Worm (Caenorhabditis elegans) whole organism, mixed stage, embryonic: ENCODE data around the gene gbb-2.

Source experiments
- M03D4.4 ChIP-seq: sonication (generic microtip); optimal IDR thresholded peaks from 2 replicates; lab custom pipeline; 2017; ENCODE audit warnings: mild to moderate bottlenecking, missing genetic modification characterization, missing compliant biosample characterization
- bed-3 ChIP-seq: fragments of 200-800 bp; sonication (Bioruptor generic); optimal IDR thresholded peaks from 3 replicates; lab custom pipeline; 2018; ENCODE audit warnings: mild to moderate bottlenecking, missing genetic modification characterization, moderate library complexity, missing compliant biosample characterization
- blmp-1 ChIP-seq: fragments of 150-350 bp; optimal IDR thresholded peaks from 2 replicates; lab custom pipeline; 2014; ENCODE audit warnings: missing biosample characterization, missing genetic modification characterization
- ceh-43 ChIP-seq: fragments of 200-800 bp; sonication (Bioruptor generic); optimal IDR thresholded peaks from 2 replicates; lab custom pipeline; 2018; ENCODE audit warnings: mild to moderate bottlenecking, missing genetic modification characterization, moderate library complexity, missing compliant biosample characterization
- ceh-83 ChIP-seq: fragments of 200-800 bp; sonication (Bioruptor generic); optimal IDR thresholded peaks from 2 replicates; lab custom pipeline; 2018; ENCODE audit warnings: mild to moderate bottlenecking, missing genetic modification characterization, missing compliant biosample characterization
- ces-1 ChIP-seq: fragments of 150-350 bp; optimal IDR thresholded peaks from 2 replicates; lab custom pipeline; 2014; ENCODE audit warnings: missing biosample characterization, missing genetic modification reagents, missing genetic modification characterization
- cnd-1 ChIP-seq: fragments of 200-800 bp; sonication (Bioruptor generic); optimal IDR thresholded peaks from 2 replicates; lab custom pipeline; 2018; ENCODE audit warnings: mild to moderate bottlenecking, missing genetic modification characterization, missing compliant biosample characterization
- drap-1 ChIP-seq: fragments of 200-800 bp; sonication (Bioruptor generic); optimal IDR thresholded peaks from 3 replicates; lab custom pipeline; 2018; ENCODE audit warnings: mild to moderate bottlenecking, missing genetic modification characterization, missing compliant biosample characterization
- elt-1 ChIP-seq: sonication (generic microtip); optimal IDR thresholded peaks from 2 replicates; lab custom pipeline; 2017; ENCODE audit warnings: missing genetic modification characterization, mild to moderate bottlenecking, missing compliant biosample characterization, antibody characterized with exemption, moderate library complexity, borderline replicate concordance; ENCODE audit not compliant: insufficient read depth
- elt-3 ChIP-seq: fragments of 150-350 bp; optimal IDR thresholded peaks from 2 replicates; lab custom pipeline; 2014; ENCODE audit warnings: missing biosample characterization, missing genetic modification characterization
- flh-1 ChIP-seq: fragments of 200-800 bp; sonication (Bioruptor generic); optimal IDR thresholded peaks from 2 replicates; lab custom pipeline; 2018; ENCODE audit warnings: mild to moderate bottlenecking, missing genetic modification characterization, moderate library complexity, missing compliant biosample characterization
- ham-2 ChIP-seq: fragments of 200-800 bp; sonication (Bioruptor generic); optimal IDR thresholded peaks from 2 replicates; lab custom pipeline; 2018; ENCODE audit warnings: mild to moderate bottlenecking, missing genetic modification characterization, missing compliant biosample characterization
- hlh-1 ChIP-seq: fragments of 150-350 bp; optimal IDR thresholded peaks from 2 replicates; lab custom pipeline; 2014; ENCODE audit warnings: missing biosample characterization, missing genetic modification reagents, missing genetic modification characterization
- lin-13 ChIP-seq: fragments of 150-350 bp; optimal IDR thresholded peaks from 2 replicates; lab custom pipeline; 2014; ENCODE audit warnings: missing biosample characterization, missing genetic modification characterization
- lin-32 ChIP-seq: fragments of 200-800 bp; sonication (Bioruptor generic); optimal IDR thresholded peaks from 2 replicates; lab custom pipeline; 2018; ENCODE audit warnings: mild to moderate bottlenecking, missing genetic modification characterization, missing compliant biosample characterization
- lsy-2 ChIP-seq: fragments of 150-350 bp; optimal IDR thresholded peaks from 2 replicates; lab custom pipeline; 2014; ENCODE audit warnings: missing biosample characterization, missing genetic modification characterization
- mep-1 ChIP-seq: fragments of 150-350 bp; optimal IDR thresholded peaks from 2 replicates; lab custom pipeline; 2017; ENCODE audit warnings: missing biosample characterization, missing genetic modification reagents, missing genetic modification characterization, inconsistent platforms
- mls-2 ChIP-seq: sonication (generic microtip); optimal IDR thresholded peaks from 2 replicates; lab custom pipeline; 2016; ENCODE audit warnings: mild to moderate bottlenecking, missing genetic modification characterization, moderate library complexity, missing compliant biosample characterization
- nhr-12 ChIP-seq: fragments of 150-350 bp; optimal IDR thresholded peaks from 2 replicates; lab custom pipeline; 2014; ENCODE audit warnings: missing biosample characterization, missing genetic modification characterization
- nhr-2 ChIP-seq: fragments of 150-350 bp; optimal IDR thresholded peaks from 2 replicates; lab custom pipeline; 2014; ENCODE audit warnings: missing biosample characterization, missing genetic modification characterization
- nhr-237 ChIP-seq: fragments of 150-350 bp; optimal IDR thresholded peaks from 2 replicates; lab custom pipeline; 2014; ENCODE audit warnings: missing biosample characterization, missing genetic modification characterization
- nhr-28 ChIP-seq: fragments of 150-350 bp; optimal IDR thresholded peaks from 2 replicates; lab custom pipeline; 2014; ENCODE audit warnings: missing biosample characterization, missing genetic modification characterization
- nhr-76 ChIP-seq: sonication (generic microtip); optimal IDR thresholded peaks from 2 replicates; lab custom pipeline; 2017; ENCODE audit warnings: missing biosample characterization, missing genetic modification characterization
- pha-4 ChIP-seq: fragments of 150-350 bp; optimal IDR thresholded peaks from 2 replicates; lab custom pipeline; 2018; ENCODE audit warnings: missing biosample characterization, missing genetic modification reagents, missing genetic modification characterization
- sem-2 ChIP-seq: fragments of 200-800 bp; sonication (Bioruptor generic); optimal IDR thresholded peaks from 2 replicates; lab custom pipeline; 2018; ENCODE audit warnings: mild to moderate bottlenecking, missing genetic modification characterization, missing compliant biosample characterization
- snpc-4 ChIP-seq: fragments of 150-350 bp; optimal IDR thresholded peaks from 2 replicates; lab custom pipeline; 2014; ENCODE audit warnings: missing biosample characterization, missing genetic modification characterization
- sptf-1 ChIP-seq: sonication (generic microtip); optimal IDR thresholded peaks from 2 replicates; lab custom pipeline; 2017; ENCODE audit warnings: mild to moderate bottlenecking, missing genetic modification characterization, moderate library complexity, missing compliant biosample characterization
- tbx-8 ChIP-seq: fragments of 200-800 bp; sonication (Bioruptor generic); optimal IDR thresholded peaks from 2 replicates; lab custom pipeline; 2018; ENCODE audit warnings: mild to moderate bottlenecking, missing genetic modification characterization, moderate library complexity, missing compliant biosample characterization
- unc-39 ChIP-seq: fragments of 150-350 bp; optimal IDR thresholded peaks from 2 replicates; lab custom pipeline; 2014; ENCODE audit warnings: missing biosample characterization, missing genetic modification characterization
- unc-62 ChIP-seq: fragments of 150-350 bp; optimal IDR thresholded peaks from 2 replicates; lab custom pipeline; 2014; ENCODE audit warnings: missing biosample characterization, missing genetic modification reagents, missing genetic modification characterization
- zip-8 ChIP-seq: fragments of 150-350 bp; optimal IDR thresholded peaks from 2 replicates; lab custom pipeline; 2014; ENCODE audit warnings: missing biosample characterization, missing genetic modification characterization
- ztf-11 ChIP-seq: fragments of 150-350 bp; optimal IDR thresholded peaks from 2 replicates; lab custom pipeline; 2014; ENCODE audit warnings: missing biosample characterization, missing genetic modification characterization

Gene gbb-2

ce11 chrIV:4486738-4487137 lies 19.8 kb downstream of the gbb-2 start, which contains the start of gene trx-3:
TSS of gene trx-3 (plus strand) at chrIV:4487028.
- TF ChIP-seq mep-1 (tag; lab: Kevin White, UChicago) (no peak), snpc-4 (tag; lab: Kevin White, UChicago) (no peak), ztf-11 (tag; lab: Kevin White, UChicago) (no peak), nhr-76 (tag; lab: Kevin White, UChicago) (no peak), pha-4 (no peak), lsy-2 (tag; lab: Kevin White, UChicago) (no peak), zip-8 (no peak), blmp-1 (no peak), ces-1 (GFP tag; lab: Kevin White, UChicago) (no peak), unc-62 (no peak), mls-2 (tag; lab: Kevin White, UChicago) (no peak), nhr-237 (tag; lab: Kevin White, UChicago) (no peak), sem-2 (GFP tag; lab: Kevin White, UChicago) (no peak), flh-1 (no peak), elt-3 (no peak), M03D4.4 (tag; lab: Kevin White, UChicago) (no peak), nhr-12 (tag; lab: Kevin White, UChicago) (no peak), lin-32 (GFP tag; lab: Kevin White, UChicago) (no peak), cnd-1 (tag; lab: Kevin White, UChicago) (no peak)

ce11 chrIV:4484555-4484954 lies 22.0 kb downstream of the gbb-2 start:
- TF ChIP-seq tbx-8 (no peak), nhr-12 (tag; lab: Kevin White, UChicago) (no peak), nhr-237 (tag; lab: Kevin White, UChicago) (no peak), bed-3 (GFP tag; lab: Kevin White, UChicago) (no peak)

ce11 chrIV:4482531-4482930 lies 24.0 kb downstream of the gbb-2 start, which contains the start of gene M01H9.4:
TSS of gene M01H9.4 (minus strand) at chrIV:4482909.
- no peak for TF ChIP-seq zip-8
- TF ChIP-seq bed-3 (GFP tag; lab: Kevin White, UChicago): no peak
- TF ChIP-seq nhr-2 (tag; lab: Kevin White, UChicago): no peak
- no peak for TF ChIP-seq drap-1 (GFP tag; lab: Kevin White, UChicago)
- no peak for TF ChIP-seq mls-2 (tag; lab: Kevin White, UChicago)
- no peak for TF ChIP-seq ham-2 (GFP tag; lab: Kevin White, UChicago)
- no peak for TF ChIP-seq hlh-1 (tag; lab: Kevin White, UChicago)
- TF ChIP-seq ceh-43 (GFP tag; lab: Kevin White, UChicago): no peak
- no peak for TF ChIP-seq tbx-8
- no peak for TF ChIP-seq nhr-237 (tag; lab: Kevin White, UChicago)
- no peak for TF ChIP-seq unc-39 (tag; lab: Kevin White, UChicago)
- TF ChIP-seq lsy-2 (tag; lab: Kevin White, UChicago): no peak
- no peak for TF ChIP-seq M03D4.4 (tag; lab: Kevin White, UChicago)
- TF ChIP-seq elt-3: no peak

- TF ChIP-seq elt-1 (tag; lab: Kevin White, UChicago): no peak
Observed at ce11 chrIV:4481298-4481697, 25.2 kb downstream of the gbb-2 start.

- no peak for TF ChIP-seq M03D4.4 (tag; lab: Kevin White, UChicago)
- TF ChIP-seq tbx-8: no peak
- no peak for TF ChIP-seq snpc-4 (tag; lab: Kevin White, UChicago)
- TF ChIP-seq cnd-1 (tag; lab: Kevin White, UChicago): no peak
- TF ChIP-seq nhr-12 (tag; lab: Kevin White, UChicago): no peak
- no peak for TF ChIP-seq ceh-83
- TF ChIP-seq nhr-28: no peak
- no peak for TF ChIP-seq nhr-2 (tag; lab: Kevin White, UChicago)
- TF ChIP-seq blmp-1: no peak
- TF ChIP-seq mls-2 (tag; lab: Kevin White, UChicago): no peak
- TF ChIP-seq ztf-11 (tag; lab: Kevin White, UChicago): no peak
- no peak for TF ChIP-seq elt-1 (tag; lab: Kevin White, UChicago)
- no peak for TF ChIP-seq lin-13 (tag; lab: Kevin White, UChicago)
- TF ChIP-seq sptf-1: no peak
Observed at ce11 chrIV:4480027-4480426, 26.5 kb downstream of the gbb-2 start, which contains the start of gene M01H9.10. TSS of gene M01H9.10 (minus strand) at chrIV:4480127.
